Worm (Caenorhabditis elegans): ENCODE data around the gene mdt-8.

ce11 chrII:11572944-11573343 is 39.3 kb upstream of the mdt-8 start, which contains the start of gene F54D5.2:
- no peak for TF ChIP-seq hmg-4 (GFP tag; optimal IDR thresholded peaks at IDR 0.05)
- TF ChIP-seq ets-7 (tag; optimal IDR thresholded peaks at IDR 0.05): no peak
- TF ChIP-seq aly-1 (tag; optimal IDR thresholded peaks at IDR 0.05): no peak
- no peak for TF ChIP-seq F13C5.2 (tag; optimal IDR thresholded peaks at IDR 0.05)
- no peak for TF ChIP-seq ama-1 (optimal IDR thresholded peaks at IDR 0.05)
- no peak for TF ChIP-seq scrt-1 (GFP tag; IDR thresholded peaks at IDR 0.05)
- no peak for TF ChIP-seq hmbx-1 (tag; optimal IDR thresholded peaks at IDR 0.05)
- TF ChIP-seq sea-1 (GFP tag; conservative IDR thresholded peaks at IDR 0.05): no peak
- TF ChIP-seq B0310.2 (tag; optimal IDR thresholded peaks at IDR 0.05): no peak
- TF ChIP-seq flt-1 (GFP tag; IDR thresholded peaks at IDR 0.05): no peak
- TF ChIP-seq tbx-37 (GFP tag; conservative IDR thresholded peaks at IDR 0.05): no peak

Data from whole organism, early embryonic.